Worm (Caenorhabditis elegans) whole organism, early embryonic: Measurements from ENCODE around the gene cal-7.

Experiments used
- B0310.2 ChIP-seq: sonication (generic microtip); optimal IDR thresholded peaks from 2 replicates; lab custom pipeline; 2016; ENCODE audit warnings: mild to moderate bottlenecking, missing genetic modification characterization, missing compliant biosample characterization
- F13C5.2 ChIP-seq: sonication (generic microtip); optimal IDR thresholded peaks from 2 replicates; lab custom pipeline; 2017; ENCODE audit warnings: mild to moderate bottlenecking, missing genetic modification characterization, inconsistent platforms, missing compliant biosample characterization
- aly-1 ChIP-seq: sonication (generic microtip); optimal IDR thresholded peaks from 2 replicates; lab custom pipeline; 2016; ENCODE audit warnings: missing genetic modification characterization, missing compliant biosample characterization
- ama-1 ChIP-seq: fragments of 150-350 bp; optimal IDR thresholded peaks from 2 replicates; lab custom pipeline; 2014
- ceh-13 ChIP-seq: fragments of 200-800 bp; sonication (Bioruptor generic); optimal IDR thresholded peaks from 2 replicates; lab custom pipeline; 2018; ENCODE audit warnings: mild to moderate bottlenecking, missing genetic modification characterization, missing compliant biosample characterization
- ceh-36 ChIP-seq: sonication (generic microtip); optimal IDR thresholded peaks from 2 replicates; lab custom pipeline; 2016; ENCODE audit warnings: missing genetic modification characterization, inconsistent platforms, missing compliant biosample characterization
- ets-7 ChIP-seq: sonication (generic microtip); optimal IDR thresholded peaks from 2 replicates; lab custom pipeline; 2016; ENCODE audit warnings: missing genotype, missing genetic modification characterization, missing compliant biosample characterization
- flt-1 ChIP-seq: fragments of 200-800 bp; sonication (Bioruptor generic); IDR thresholded peaks from 2 replicates; pipeline ENCODE4 v1.3.6; 2022; ENCODE audit warnings: missing genetic modification characterization, missing compliant biosample characterization
- hmbx-1 ChIP-seq: sonication (generic microtip); optimal IDR thresholded peaks from 2 replicates; lab custom pipeline; 2016; ENCODE audit warnings: mild to moderate bottlenecking, missing genetic modification characterization, missing compliant biosample characterization
- hmg-4 ChIP-seq: fragments of 200-800 bp; sonication (Bioruptor generic); optimal IDR thresholded peaks from 2 replicates; lab custom pipeline; 2018; ENCODE audit warnings: mild to moderate bottlenecking, missing genetic modification characterization, missing compliant biosample characterization
- hnd-1 ChIP-seq: sonication (generic microtip); optimal IDR thresholded peaks from 2 replicates; lab custom pipeline; 2016; ENCODE audit warnings: missing genetic modification characterization, missing compliant biosample characterization
- pes-1 ChIP-seq: fragments of 200-800 bp; sonication (Bioruptor generic); IDR thresholded peaks from 2 replicates; pipeline ENCODE4 v1.3.6; 2022; ENCODE audit warnings: missing genetic modification reagents, missing genetic modification characterization, missing compliant biosample characterization
- scrt-1 ChIP-seq: fragments of 200-800 bp; sonication (Bioruptor generic); IDR thresholded peaks from 2 replicates; pipeline ENCODE4 v1.3.6; 2022; ENCODE audit warnings: missing genetic modification characterization, missing compliant biosample characterization
- sea-1 ChIP-seq: fragments of 200-800 bp; sonication (Bioruptor generic); conservative IDR thresholded peaks from 2 replicates; pipeline ENCODE4 v1.3.6; 2022; ENCODE audit warnings: missing genetic modification characterization, missing compliant biosample characterization
- tbx-11 ChIP-seq: fragments of 200-800 bp; sonication (Bioruptor generic); IDR thresholded peaks from 2 replicates; pipeline ENCODE4 v1.3.6; 2022; ENCODE audit warnings: missing genetic modification characterization, missing compliant biosample characterization
- tbx-37 ChIP-seq: fragments of 200-800 bp; sonication (Bioruptor generic); conservative IDR thresholded peaks from 2 replicates; pipeline ENCODE4 v1.3.6; 2022; ENCODE audit warnings: missing genetic modification reagents, missing genetic modification characterization, missing compliant biosample characterization
- tra-4 ChIP-seq: sonication (generic microtip); optimal IDR thresholded peaks from 2 replicates; lab custom pipeline; 2017; ENCODE audit warnings: missing genetic modification characterization, missing compliant biosample characterization

Gene cal-7

DNA sequence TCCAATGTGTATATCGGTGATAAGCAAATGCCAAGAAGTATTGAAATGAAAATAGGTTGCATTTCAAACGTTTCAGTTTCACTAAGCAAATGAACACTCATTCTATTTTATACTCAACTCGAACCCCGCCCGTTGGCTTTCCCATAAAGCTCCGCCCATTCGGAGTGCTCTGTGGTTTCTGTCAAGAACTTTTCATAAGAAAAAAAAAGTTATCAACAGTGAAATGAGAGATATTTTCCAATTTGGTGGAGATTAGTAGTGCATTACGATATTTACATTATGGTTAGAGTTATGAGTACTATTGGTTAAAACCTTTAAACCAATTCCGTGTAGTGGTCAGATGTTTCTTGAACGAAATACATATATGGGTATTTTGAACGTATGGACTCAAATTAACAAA lies 16.4 kb downstream of the cal-7 start, which contains the start of gene F58E6.4:
TSS of gene F58E6.4 (minus strand) at position 101 of the 400 bp plus-strand sequence.
- no peak for TF ChIP-seq pes-1 (GFP tag; lab: Robert Waterston, UW)

DNA sequence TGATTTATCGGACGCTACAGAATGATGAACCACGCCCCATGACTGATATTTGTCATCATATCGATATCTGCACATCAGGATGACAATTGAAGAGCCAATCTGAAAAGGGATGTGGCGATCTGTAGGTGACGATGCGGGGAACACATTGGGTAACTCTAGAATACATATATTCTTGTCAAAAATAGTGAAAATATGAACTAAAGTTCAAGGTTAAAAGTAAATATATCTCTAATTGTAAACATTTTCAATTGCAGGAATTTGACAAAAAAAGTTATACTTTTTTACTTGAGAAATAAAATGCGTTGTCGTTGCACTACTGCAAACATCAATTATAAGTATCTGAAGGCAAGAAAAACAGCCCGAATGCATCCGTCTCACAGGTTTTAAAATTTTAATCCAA lies 19.0 kb downstream of the cal-7 start, which contains the start of gene F58E6.6:
TSS of gene F58E6.6 (minus strand) at position 101 of the 400 bp plus-strand sequence.
- TF ChIP-seq tbx-11 (GFP tag; lab: Robert Waterston, UW) (no peak), sea-1 (GFP tag; lab: Robert Waterston, UW) (no peak), hmg-4 (GFP tag; lab: Kevin White, UChicago) (no peak), pes-1 (GFP tag; lab: Robert Waterston, UW) (no peak), ama-1 (lab: Kevin White, UChicago) (no peak), tbx-37 (GFP tag; lab: Robert Waterston, UW) (no peak), ceh-13 (GFP tag; lab: Kevin White, UChicago) (no peak), scrt-1 (GFP tag; lab: Robert Waterston, UW) (no peak), flt-1 (GFP tag; lab: Robert Waterston, UW) (no peak)

DNA sequence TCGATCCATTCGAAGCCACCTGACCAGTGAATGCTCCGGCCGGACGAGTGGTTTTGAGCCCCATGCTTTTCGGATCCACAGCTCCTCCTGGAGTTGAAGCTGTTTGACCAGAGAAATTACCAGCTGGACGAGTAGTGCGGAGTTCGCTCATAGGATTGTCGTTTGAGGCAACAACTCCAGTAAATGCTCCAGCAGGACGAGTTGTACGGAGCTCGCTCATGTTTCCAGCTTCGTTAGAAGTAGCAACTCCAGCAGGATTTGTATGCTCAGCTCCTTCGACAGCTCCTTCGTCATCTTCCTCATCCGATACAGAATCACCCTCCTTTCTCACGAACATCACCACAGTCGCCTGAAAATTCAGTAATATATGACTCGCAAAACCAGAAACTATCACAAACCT lies 19.7 kb downstream of the cal-7 start:
- TF ChIP-seq B0310.2 (tag; lab: Kevin White, UChicago) (no peak), tbx-11 (GFP tag; lab: Robert Waterston, UW) (no peak), hnd-1 (tag; lab: Kevin White, UChicago) (no peak), ceh-36 (tag; lab: Kevin White, UChicago) (no peak), flt-1 (GFP tag; lab: Robert Waterston, UW) (no peak)

DNA sequence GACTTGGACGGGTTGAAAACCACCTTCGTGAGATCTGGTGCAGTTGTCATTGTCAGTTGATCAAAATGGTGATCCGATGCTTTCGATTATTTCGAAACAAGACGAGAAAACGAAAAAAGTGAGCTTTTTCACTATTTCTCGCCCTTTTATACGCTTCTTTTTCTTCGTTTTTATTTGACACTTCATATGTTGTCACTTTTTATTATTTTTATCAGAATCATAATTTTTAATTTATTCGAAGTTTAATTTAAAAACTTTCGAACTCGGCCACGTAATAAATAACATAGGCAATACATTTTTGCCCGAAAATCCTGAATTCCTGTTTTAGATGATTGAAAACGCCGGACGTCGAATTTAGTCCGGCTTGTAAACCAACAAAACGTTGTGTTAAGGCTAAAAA lies 20.6 kb downstream of the cal-7 start, which contains the start of gene F58E6.5:
TSS of gene F58E6.5 (minus strand) at position 101 of the 400 bp plus-strand sequence.
- TF ChIP-seq F13C5.2 (tag; lab: Kevin White, UChicago) (no peak), hmbx-1 (no peak), ceh-13 (GFP tag; lab: Kevin White, UChicago) (no peak), scrt-1 (GFP tag; lab: Robert Waterston, UW) (no peak), ama-1 (lab: Kevin White, UChicago) (no peak), sea-1 (GFP tag; lab: Robert Waterston, UW) (no peak), ets-7 (tag; lab: Kevin White, UChicago) (no peak), pes-1 (GFP tag; lab: Robert Waterston, UW) (no peak), tbx-11 (GFP tag; lab: Robert Waterston, UW) (no peak), hnd-1 (tag; lab: Kevin White, UChicago) (no peak), flt-1 (GFP tag; lab: Robert Waterston, UW) (no peak), aly-1 (tag; lab: Kevin White, UChicago) (no peak), B0310.2 (tag; lab: Kevin White, UChicago) (no peak), ceh-36 (tag; lab: Kevin White, UChicago) (no peak), tra-4 (tag; lab: Kevin White, UChicago) (no peak), tbx-37 (GFP tag; lab: Robert Waterston, UW) (no peak)

DNA sequence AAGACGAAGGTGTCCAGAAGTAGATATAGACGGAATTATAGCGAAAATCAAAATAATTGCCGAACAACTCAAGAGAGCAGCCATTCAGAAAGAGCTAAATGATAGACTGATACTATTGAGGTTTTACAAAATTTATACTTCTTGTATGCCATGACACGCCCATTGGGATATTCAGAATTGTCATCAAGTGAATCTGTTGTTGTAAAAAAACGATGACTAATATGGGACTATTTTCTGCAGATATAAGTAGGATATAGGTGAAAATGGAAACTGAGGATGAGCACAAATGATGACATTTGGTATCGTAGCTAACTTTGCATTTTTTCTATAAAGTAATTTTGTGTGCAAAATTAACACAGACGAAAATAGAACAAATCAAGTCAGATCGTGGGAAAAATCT lies 21.8 kb downstream of the cal-7 start, which contains the start of gene F58E6.8:
TSS of gene F58E6.8 (minus strand) at position 101 of the 400 bp plus-strand sequence.
- no peak for TF ChIP-seq ceh-36 (tag; lab: Kevin White, UChicago)
- TF ChIP-seq aly-1 (tag; lab: Kevin White, UChicago): no peak
- TF ChIP-seq hmbx-1: no peak
- no peak for TF ChIP-seq tbx-37 (GFP tag; lab: Robert Waterston, UW)
- no peak for TF ChIP-seq ets-7 (tag; lab: Kevin White, UChicago)
- no peak for TF ChIP-seq flt-1 (GFP tag; lab: Robert Waterston, UW)
- TF ChIP-seq scrt-1 (GFP tag; lab: Robert Waterston, UW): no peak
- TF ChIP-seq tra-4 (tag; lab: Kevin White, UChicago): no peak
- no peak for TF ChIP-seq ama-1 (lab: Kevin White, UChicago)
- TF ChIP-seq pes-1 (GFP tag; lab: Robert Waterston, UW): no peak
- TF ChIP-seq ceh-13 (GFP tag; lab: Kevin White, UChicago): no peak
- TF ChIP-seq hmg-4 (GFP tag; lab: Kevin White, UChicago): no peak

DNA sequence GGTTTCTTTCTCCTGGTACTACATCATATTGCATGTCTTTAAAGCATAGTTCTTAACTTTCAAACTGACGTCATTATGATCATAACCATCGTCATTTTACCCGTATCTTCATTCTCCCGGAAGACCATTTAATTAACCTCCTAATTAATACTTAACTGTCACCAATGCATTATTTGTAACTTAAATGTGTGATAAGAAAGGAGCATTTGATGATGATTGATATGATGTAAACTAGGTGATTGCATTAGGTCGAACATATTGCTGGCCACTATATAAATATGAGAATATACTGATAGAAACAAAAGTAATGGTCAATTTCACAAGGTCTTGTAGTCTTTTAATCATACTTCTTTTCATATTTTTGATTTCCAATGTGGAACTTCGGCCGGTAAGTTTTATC lies 22.3 kb downstream of the cal-7 start, which contains the start of gene hrg-3:
TSS of gene hrg-3 (plus strand) at position 227 of the 400 bp plus-strand sequence.
- TF ChIP-seq tra-4 (tag; lab: Kevin White, UChicago) (no peak), hnd-1 (tag; lab: Kevin White, UChicago) (no peak), ets-7 (tag; lab: Kevin White, UChicago) (no peak), B0310.2 (tag; lab: Kevin White, UChicago) (no peak), ceh-36 (tag; lab: Kevin White, UChicago) (no peak), tbx-11 (GFP tag; lab: Robert Waterston, UW) (no peak), hmbx-1 (no peak), pes-1 (GFP tag; lab: Robert Waterston, UW) (no peak), ceh-13 (GFP tag; lab: Kevin White, UChicago) (no peak), scrt-1 (GFP tag; lab: Robert Waterston, UW) (no peak), aly-1 (tag; lab: Kevin White, UChicago) (no peak), flt-1 (GFP tag; lab: Robert Waterston, UW) (no peak), F13C5.2 (tag; lab: Kevin White, UChicago) (no peak), hmg-4 (GFP tag; lab: Kevin White, UChicago) (no peak), tbx-37 (GFP tag; lab: Robert Waterston, UW) (no peak), ama-1 (lab: Kevin White, UChicago) (no peak)

DNA sequence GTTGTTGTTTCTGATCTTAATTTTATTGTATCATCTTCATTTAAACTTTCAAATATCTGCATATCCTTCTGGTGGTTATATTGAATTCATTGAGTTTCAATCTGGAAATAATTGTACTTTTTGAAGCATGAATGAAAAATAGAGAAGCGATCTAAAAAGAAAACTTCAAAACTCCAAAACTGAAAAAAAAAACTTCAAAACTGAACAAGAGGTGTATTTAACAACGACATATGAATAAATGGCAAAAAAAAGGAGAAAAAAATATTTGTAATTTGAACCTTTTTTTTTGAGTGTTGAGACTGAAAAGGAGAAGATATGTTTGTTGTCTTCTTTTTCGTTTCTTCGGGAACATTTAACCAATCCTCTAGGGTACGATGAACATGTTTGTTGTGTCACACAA lies 24.0 kb downstream of the cal-7 start, which contains the start of gene F58E6.11:
TSS of gene F58E6.11 (minus strand) at position 101 of the 400 bp plus-strand sequence.
- TF ChIP-seq hmbx-1: no peak
- no peak for TF ChIP-seq ceh-13 (GFP tag; lab: Kevin White, UChicago)
- TF ChIP-seq hmg-4 (GFP tag; lab: Kevin White, UChicago): no peak
- TF ChIP-seq flt-1 (GFP tag; lab: Robert Waterston, UW): no peak
- TF ChIP-seq tbx-11 (GFP tag; lab: Robert Waterston, UW): no peak
- TF ChIP-seq pes-1 (GFP tag; lab: Robert Waterston, UW): no peak
- TF ChIP-seq ets-7 (tag; lab: Kevin White, UChicago): no peak
- TF ChIP-seq F13C5.2 (tag; lab: Kevin White, UChicago): no peak
- no peak for TF ChIP-seq B0310.2 (tag; lab: Kevin White, UChicago)
- no peak for TF ChIP-seq hnd-1 (tag; lab: Kevin White, UChicago)
